Worm (Caenorhabditis elegans) whole organism, L2 larva: ENCODE results near the gene R74.8.

Experiments used
- C34F6.9 ChIP-seq: fragments of 150-350 bp; optimal IDR thresholded peaks from 2 replicates; lab custom pipeline; 2014; ENCODE audit warnings: missing biosample characterization, missing genetic modification characterization
- F13H6.1 ChIP-seq: sonication (generic microtip); optimal IDR thresholded peaks from 2 replicates; lab custom pipeline; 2016; ENCODE audit warnings: missing genetic modification characterization, missing compliant biosample characterization
- Y55F3AM.14 ChIP-seq: fragments of 200-800 bp; sonication (Bioruptor generic); optimal IDR thresholded peaks from 2 replicates; lab custom pipeline; 2018; ENCODE audit warnings: mild to moderate bottlenecking, missing genetic modification characterization, missing compliant biosample characterization
- ZK546.5 ChIP-seq: sonication (generic microtip); optimal IDR thresholded peaks from 2 replicates; lab custom pipeline; 2017; ENCODE audit warnings: missing biosample characterization, missing genetic modification characterization
- ama-1 ChIP-seq: fragments of 150-350 bp; optimal IDR thresholded peaks from 2 replicates; lab custom pipeline; 2018; ENCODE audit warnings: inconsistent platforms
- blmp-1 ChIP-seq: sonication (generic microtip); optimal IDR thresholded peaks from 2 replicates; lab custom pipeline; 2017; ENCODE audit warnings: missing genetic modification characterization, mild to moderate bottlenecking, missing compliant biosample characterization, antibody characterized with exemption, moderate library complexity; ENCODE audit not compliant: insufficient read depth
- crh-2 ChIP-seq: sonication (generic microtip); optimal IDR thresholded peaks from 2 replicates; lab custom pipeline; 2017; ENCODE audit warnings: missing biosample characterization, missing genetic modification characterization
- fos-1 ChIP-seq: fragments of 150-350 bp; optimal IDR thresholded peaks from 2 replicates; lab custom pipeline; 2014; ENCODE audit warnings: missing biosample characterization, missing genetic modification characterization
- gmeb-1 ChIP-seq: fragments of 150-350 bp; optimal IDR thresholded peaks from 2 replicates; lab custom pipeline; 2014; ENCODE audit warnings: missing biosample characterization, missing genetic modification characterization
- lin-11 ChIP-seq: fragments of 150-350 bp; sonication (generic microtip); optimal IDR thresholded peaks from 2 replicates; lab custom pipeline; 2014; ENCODE audit warnings: missing biosample characterization, missing genetic modification characterization, inconsistent platforms, mixed read lengths
- lin-13 ChIP-seq: fragments of 150-350 bp; optimal IDR thresholded peaks from 2 replicates; lab custom pipeline; 2014; ENCODE audit warnings: missing biosample characterization, missing genetic modification reagents, missing genetic modification characterization
- lin-39 ChIP-seq: fragments of 150-350 bp; optimal IDR thresholded peaks from 2 replicates; lab custom pipeline; 2014; ENCODE audit warnings: missing biosample characterization, missing genetic modification reagents, missing genetic modification characterization
- lsy-2 ChIP-seq, 2 experiments: fragments of 150-350 bp in 1 of 2; sonication (generic microtip) in 1 of 2; optimal IDR thresholded peaks; 2 replicates each; lab custom pipeline; 2014 to 2017; ENCODE audit warnings: missing biosample characterization in 2 of 2, missing genetic modification characterization in 2 of 2
- mab-5 ChIP-seq: fragments of 150-350 bp; optimal IDR thresholded peaks from 2 replicates; lab custom pipeline; 2014; ENCODE audit warnings: missing biosample characterization, missing genetic modification characterization
- mbf-1 ChIP-seq: sonication (generic microtip); optimal IDR thresholded peaks from 2 replicates; lab custom pipeline; 2017; ENCODE audit warnings: missing biosample characterization, missing genetic modification characterization
- mdl-1 ChIP-seq, 2 experiments: fragments of 150-350 bp in 1 of 2; sonication (generic microtip) in 1 of 2; optimal IDR thresholded peaks; 2 replicates each; lab custom pipeline; 2017; ENCODE audit warnings: missing biosample characterization in 2 of 2, missing genetic modification characterization in 2 of 2
- nhr-10 ChIP-seq: sonication (generic microtip); optimal IDR thresholded peaks from 2 replicates; lab custom pipeline; 2017; ENCODE audit warnings: missing biosample characterization, missing genetic modification characterization
- nhr-11 ChIP-seq: fragments of 150-350 bp; optimal IDR thresholded peaks from 2 replicates; lab custom pipeline; 2014; ENCODE audit warnings: missing biosample characterization, missing genetic modification characterization
- nhr-12 ChIP-seq: fragments of 150-350 bp; optimal IDR thresholded peaks from 2 replicates; lab custom pipeline; 2014; ENCODE audit warnings: missing biosample characterization, missing genetic modification characterization
- nhr-129 ChIP-seq: fragments of 150-350 bp; optimal IDR thresholded peaks from 2 replicates; lab custom pipeline; 2014; ENCODE audit warnings: missing biosample characterization, missing genetic modification characterization
- nhr-21 ChIP-seq: fragments of 150-350 bp; optimal IDR thresholded peaks from 2 replicates; lab custom pipeline; 2014; ENCODE audit warnings: missing biosample characterization, missing genetic modification characterization
- nhr-23 ChIP-seq: fragments of 150-350 bp; optimal IDR thresholded peaks from 2 replicates; lab custom pipeline; 2014; ENCODE audit warnings: missing biosample characterization, missing genetic modification reagents, missing genetic modification characterization
- nhr-237 ChIP-seq: fragments of 150-350 bp; optimal IDR thresholded peaks from 2 replicates; lab custom pipeline; 2014; ENCODE audit warnings: missing biosample characterization, missing genetic modification characterization
- nhr-25 ChIP-seq: fragments of 150-350 bp; sonication (generic microtip); optimal IDR thresholded peaks from 3 replicates; lab custom pipeline; 2014; ENCODE audit warnings: missing biosample characterization, missing genetic modification characterization
- nhr-6 ChIP-seq: fragments of 150-350 bp; optimal IDR thresholded peaks from 2 replicates; lab custom pipeline; 2014; ENCODE audit warnings: missing biosample characterization, missing genetic modification characterization
- nhr-77 ChIP-seq: fragments of 150-350 bp; optimal IDR thresholded peaks from 2 replicates; lab custom pipeline; 2014; ENCODE audit warnings: missing biosample characterization, missing genetic modification characterization
- sma-3 ChIP-seq: sonication (generic microtip); optimal IDR thresholded peaks from 2 replicates; lab custom pipeline; 2016; ENCODE audit warnings: missing genetic modification reagents, missing genetic modification characterization, missing compliant biosample characterization
- sma-9 ChIP-seq, 2 experiments: fragments of 150-350 bp in 1 of 2; sonication (generic microtip) in 1 of 2; optimal IDR thresholded peaks; 2 replicates each; lab custom pipeline; 2014 to 2016; ENCODE audit warnings: missing genetic modification characterization in 2 of 2, mild to moderate bottlenecking in 1 of 2, missing biosample characterization in 1 of 2, missing compliant biosample characterization in 1 of 2, missing genetic modification reagents in 1 of 2, moderate library complexity in 1 of 2
- snpc-4 ChIP-seq: fragments of 150-350 bp; optimal IDR thresholded peaks from 2 replicates; lab custom pipeline; 2014; ENCODE audit warnings: missing biosample characterization, missing genetic modification characterization
- unc-39 ChIP-seq: fragments of 150-350 bp; optimal IDR thresholded peaks from 2 replicates; lab custom pipeline; 2014; ENCODE audit warnings: missing biosample characterization, missing genetic modification characterization
- unc-55 ChIP-seq: fragments of 150-350 bp; sonication (generic microtip); optimal IDR thresholded peaks from 3 replicates; lab custom pipeline; 2014; ENCODE audit warnings: missing biosample characterization, missing genetic modification reagents, missing genetic modification characterization
- unc-62 ChIP-seq: fragments of 150-350 bp; optimal IDR thresholded peaks from 2 replicates; lab custom pipeline; 2014; ENCODE audit warnings: missing biosample characterization, missing genetic modification reagents, missing genetic modification characterization
- zag-1 ChIP-seq: fragments of 150-350 bp; optimal IDR thresholded peaks from 2 replicates; lab custom pipeline; 2014; ENCODE audit warnings: missing biosample characterization, missing genetic modification characterization
- ztf-1 ChIP-seq: fragments of 200-800 bp; sonication (Bioruptor generic); conservative IDR thresholded peaks from 2 replicates; pipeline ENCODE4 v1.3.6; 2022; ENCODE audit warnings: missing genetic modification characterization, missing compliant biosample characterization
- ztf-11 ChIP-seq: sonication (generic microtip); optimal IDR thresholded peaks from 2 replicates; lab custom pipeline; 2017; ENCODE audit warnings: missing biosample characterization, missing genetic modification characterization
- ztf-4 ChIP-seq: fragments of 150-350 bp; optimal IDR thresholded peaks from 2 replicates; lab custom pipeline; 2014; ENCODE audit warnings: missing biosample characterization, missing genetic modification characterization

R74.8 gene

DNA sequence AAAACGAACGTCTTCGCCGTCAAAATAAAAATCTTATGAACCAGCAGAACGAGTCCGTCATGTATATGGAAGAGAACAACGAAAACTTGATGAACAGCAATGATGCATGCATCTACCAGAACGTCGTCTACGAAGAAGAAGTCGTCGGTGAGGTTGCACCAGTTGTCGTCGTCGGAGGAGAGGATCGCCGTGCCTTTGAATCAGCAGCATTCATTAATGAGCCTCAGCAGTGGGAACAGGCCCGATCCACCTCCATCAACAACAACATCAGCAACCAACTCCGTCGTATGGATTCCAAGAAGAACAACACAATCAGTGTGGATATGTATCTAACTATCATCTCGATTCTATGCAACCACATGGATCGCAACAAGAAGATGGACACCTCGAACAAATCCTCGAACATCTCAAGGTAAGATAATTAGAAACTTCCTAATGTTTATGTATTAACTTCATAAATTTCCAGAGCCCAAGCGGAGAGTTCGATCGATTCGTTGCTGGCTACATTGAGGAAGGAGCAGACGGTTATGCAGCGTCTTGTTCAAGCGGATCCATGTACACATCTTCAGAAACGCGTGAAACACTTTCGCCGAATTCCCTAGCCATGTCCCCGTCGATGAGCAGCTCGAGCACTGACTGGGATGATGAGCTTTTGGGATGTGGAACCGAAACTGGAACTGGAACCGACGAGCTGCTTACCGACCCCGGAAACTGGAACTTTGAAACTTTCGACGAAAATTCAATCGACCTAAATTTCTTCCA is 11.5 kb upstream of the R74.8 start:
- TF ChIP-seq mab-5 (tag; lab: Kevin White, UChicago) = no peak
- TF ChIP-seq ztf-11 (tag; lab: Kevin White, UChicago) = no peak
- TF ChIP-seq nhr-6 (tag; lab: Kevin White, UChicago) = no peak
- TF ChIP-seq lin-13 (GFP tag; lab: Kevin White, UChicago) = peak; percentile 19

DNA sequence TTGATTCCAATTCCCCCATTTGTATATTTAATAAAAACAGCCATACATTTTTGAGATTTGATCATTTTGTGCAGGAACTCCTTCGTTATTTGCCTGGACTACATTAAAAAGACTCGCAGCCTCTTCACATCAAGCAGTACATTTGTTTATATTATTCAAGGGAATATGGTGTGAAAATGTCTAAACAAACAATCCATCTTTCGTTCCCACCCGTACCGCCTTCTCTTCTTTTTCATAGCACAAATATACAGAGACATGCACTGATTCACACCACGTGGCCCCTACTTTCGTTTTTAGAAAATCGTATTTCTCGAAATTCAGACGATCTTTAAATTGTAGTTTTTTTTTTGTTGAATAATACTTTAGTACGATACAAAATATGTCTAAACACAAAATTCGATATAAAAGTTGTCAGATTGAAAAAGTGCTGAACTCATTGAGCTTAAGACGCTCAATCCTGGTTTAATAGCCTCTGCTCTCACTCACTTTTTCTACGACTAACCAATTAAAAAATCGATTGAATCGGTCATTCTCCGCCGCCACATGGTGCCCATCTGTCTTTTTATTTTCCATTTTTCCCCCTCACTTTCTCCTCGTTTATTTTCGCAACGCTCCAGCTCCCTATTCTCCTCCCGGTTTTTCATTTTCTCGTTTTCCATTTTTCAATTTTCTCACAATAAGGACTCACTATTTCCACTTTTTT is 10.6 kb upstream of the R74.8 start:
- TF ChIP-seq lin-13 (GFP tag; lab: Kevin White, UChicago) (peak; percentile 68), ztf-1 (GFP tag; lab: Robert Waterston, UW) (no peak), ama-1 (lab: Kevin White, UChicago) (peak; percentile 91), gmeb-1 (peak; percentile 50), nhr-25 (peak; percentile 38), nhr-12 (tag; lab: Kevin White, UChicago) (no peak), zag-1 (peak; percentile 10), nhr-6 (tag; lab: Kevin White, UChicago) (peak; percentile 28), lin-39 (tag; lab: Kevin White, UChicago) (no peak), lsy-2 (tag; optimal IDR thresholded peaks at IDR 0.05; lab: Kevin White, UChicago) (peak; percentile 44 to 70), ZK546.5 (tag; lab: Kevin White, UChicago) (no peak), sma-3 (GFP tag; lab: Kevin White, UChicago) (peak; percentile 30), unc-55 (GFP tag; lab: Kevin White, UChicago) (peak; percentile 31), ztf-4 (tag; lab: Kevin White, UChicago) (peak; percentile 88), nhr-129 (peak; percentile 56), nhr-21 (tag; lab: Kevin White, UChicago) (peak; percentile 82), ztf-11 (tag; lab: Kevin White, UChicago) (no peak), nhr-11 (tag; lab: Kevin White, UChicago) (no peak), mbf-1 (tag; lab: Kevin White, UChicago) (no peak), snpc-4 (tag; lab: Kevin White, UChicago) (no peak), sma-9 (GFP tag; optimal IDR thresholded peaks at IDR 0.05; lab: Kevin White, UChicago) (peak; percentile 40), sma-9 (tag; optimal IDR thresholded peaks at IDR 0.05; lab: Kevin White, UChicago) (no peak), fos-1 (tag; lab: Kevin White, UChicago) (peak; percentile 5), F13H6.1 (peak; percentile 21), Y55F3AM.14 (peak; percentile 38), nhr-237 (tag; lab: Kevin White, UChicago) (no peak), crh-2 (peak; percentile 72), unc-39 (tag; lab: Kevin White, UChicago) (no peak), nhr-77 (tag; lab: Kevin White, UChicago) (no peak)

- TF ChIP-seq nhr-77 (tag; lab: Kevin White, UChicago) (no peak), gmeb-1 (no peak), sma-9 (GFP tag; optimal IDR thresholded peaks at IDR 0.05; lab: Kevin White, UChicago) (peak; percentile 60), sma-9 (tag; optimal IDR thresholded peaks at IDR 0.05; lab: Kevin White, UChicago) (no peak), nhr-10 (tag; lab: Kevin White, UChicago) (no peak), F13H6.1 (peak; percentile 22), nhr-23 (tag; lab: Kevin White, UChicago) (no peak), blmp-1 (tag; lab: Kevin White, UChicago) (no peak), mdl-1 (tag; optimal IDR thresholded peaks at IDR 0.05; lab: Kevin White, UChicago) (peak; percentile 89 to 91), lin-13 (GFP tag; lab: Kevin White, UChicago) (peak; percentile 46), lsy-2 (tag; optimal IDR thresholded peaks at IDR 0.05; lab: Kevin White, UChicago) (peak; percentile 28 to 80), fos-1 (tag; lab: Kevin White, UChicago) (peak; percentile 25), lin-11 (tag; lab: Kevin White, UChicago) (peak; percentile 47), mab-5 (tag; lab: Kevin White, UChicago) (peak; percentile 44), ama-1 (lab: Kevin White, UChicago) (peak; percentile 46), unc-62 (GFP tag; lab: Kevin White, UChicago) (no peak), unc-55 (GFP tag; lab: Kevin White, UChicago) (peak; percentile 88), ztf-11 (tag; lab: Kevin White, UChicago) (no peak), nhr-21 (tag; lab: Kevin White, UChicago) (peak; percentile 22), nhr-11 (tag; lab: Kevin White, UChicago) (no peak), C34F6.9 (tag; lab: Kevin White, UChicago) (peak; percentile 89), ZK546.5 (tag; lab: Kevin White, UChicago) (no peak), crh-2 (peak; percentile 77), nhr-129 (peak; percentile 58)
Observed at ce11 chrIII:4196301-4196987, 9.6 kb upstream of the R74.8 start.
